Fruit fly (Drosophila melanogaster) Kc167 (cell line): ENCODE measurements around the gene Epg5.

Source experiments
- Sin3A ChIP-seq: fragments of >200 bp; optimal IDR thresholded peaks from 2 replicates; lab custom pipeline; 2018; ENCODE audit warnings: missing external identifiers
- h ChIP-seq: fragments of >200 bp; optimal IDR thresholded peaks from 3 replicates; lab custom pipeline; 2018; ENCODE audit warnings: missing external identifiers
- insv ChIP-seq: fragments of >200 bp; optimal IDR thresholded peaks from 3 replicates; lab custom pipeline; 2018; ENCODE audit warnings: missing external identifiers
- psq ChIP-seq: fragments of >200 bp; optimal IDR thresholded peaks from 2 replicates; lab custom pipeline; 2017; ENCODE audit warnings: missing external identifiers
- ttk ChIP-seq: sonication (Bioruptor generic); optimal IDR thresholded peaks from 2 replicates; lab custom pipeline; 2017; ENCODE audit warnings: missing external identifiers

DNA sequence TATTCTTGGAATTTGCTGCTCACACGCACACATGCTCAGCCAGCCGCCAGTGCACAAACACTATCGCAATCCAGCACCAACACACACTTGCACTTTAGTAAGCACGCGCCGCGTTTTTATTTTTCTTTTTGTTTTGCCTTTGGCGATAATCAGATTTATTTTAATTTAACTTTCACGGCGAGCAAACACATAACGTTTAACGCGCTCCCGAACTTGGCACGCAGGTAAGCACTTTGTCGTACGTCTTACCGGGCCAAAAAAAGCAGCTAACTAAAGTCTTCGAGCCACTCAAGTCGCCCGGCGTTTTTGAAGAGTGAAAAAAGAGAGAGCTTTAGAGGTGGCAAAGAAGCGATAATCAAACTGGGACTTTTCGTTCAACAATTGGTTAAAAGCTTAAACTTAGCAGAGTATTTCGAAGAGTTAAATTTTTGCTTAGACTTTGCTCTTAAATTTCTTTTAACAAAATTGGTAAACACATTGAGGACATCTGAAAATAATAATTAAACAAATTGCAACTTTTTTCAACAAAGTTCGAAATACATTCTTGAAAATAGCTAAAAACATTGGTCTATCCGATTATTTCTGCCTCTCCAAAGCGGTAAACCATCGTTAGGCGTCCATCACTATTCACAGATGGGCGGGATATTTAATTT, 15.3 kb downstream of the Epg5 start, which contains the start of gene Mekk1:
- TF ChIP-seq insv (lab: Kevin White, UChicago) (no peak), h (lab: Kevin White, UChicago) (no peak), Sin3A (no peak), psq (lab: Kevin White, UChicago) (no peak), ttk (lab: Kevin White, UChicago) (no peak)
